Worm (Caenorhabditis elegans): Measurements from ENCODE around the gene C54E4.4.

The C54E4.4 gene

DNA sequence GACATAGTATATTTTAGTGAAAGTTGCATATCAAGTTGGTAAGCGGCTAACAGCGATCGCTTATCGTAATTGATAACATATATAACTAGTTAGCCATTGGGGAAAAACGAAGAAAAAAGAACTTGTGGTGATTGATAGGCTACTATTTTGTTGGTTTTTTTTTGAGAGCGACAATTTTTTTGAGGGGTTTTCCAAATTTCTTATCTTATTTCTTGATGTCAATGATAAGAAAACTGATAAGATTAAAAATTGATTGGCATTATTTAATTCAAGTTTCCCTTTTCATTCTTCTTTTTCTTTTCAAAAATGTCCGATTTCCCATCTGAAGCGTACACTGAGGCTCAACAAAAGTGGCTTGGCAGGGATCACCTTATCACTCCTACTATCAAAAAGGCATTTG lies 37.7 kb downstream of the C54E4.4 start, which contains the start of gene prmt-6:
prmt-6 (plus strand) TSS at position 252 of the 400 bp plus-strand sequence.
- no peak for TF ChIP-seq Y22D7AL.16 (tag; optimal IDR thresholded peaks at IDR 0.05)
- peak; percentile 80 for TF ChIP-seq elt-2 (tag; optimal IDR thresholded peaks at IDR 0.05)

DNA sequence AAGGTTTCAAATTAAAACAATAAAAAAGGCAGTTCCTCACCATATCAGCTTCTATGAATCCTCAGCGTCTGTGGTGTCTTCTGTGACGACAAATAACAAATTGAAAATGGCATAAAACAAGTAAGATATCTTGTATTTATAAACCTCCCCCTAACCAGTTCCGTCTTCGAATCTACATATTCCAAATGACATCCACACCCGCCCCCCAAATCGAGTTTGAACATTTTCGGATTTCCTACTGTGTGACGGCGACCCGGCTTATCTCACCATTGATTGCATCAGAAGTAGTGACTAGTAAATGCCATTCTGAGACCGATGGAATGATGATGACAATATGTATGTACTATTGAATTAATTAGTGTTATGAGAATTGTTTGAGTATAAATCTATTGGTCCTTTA lies 39.7 kb downstream of the C54E4.4 start, which contains the start of gene grl-20:
grl-20 (minus strand) TSS at position 101 of the 400 bp plus-strand sequence.
- TF ChIP-seq ceh-48 (tag; optimal IDR thresholded peaks at IDR 0.05) = no peak
- TF ChIP-seq unc-86 (tag; optimal IDR thresholded peaks at IDR 0.05) = no peak
- no peak for TF ChIP-seq pha-4 (tag; optimal IDR thresholded peaks at IDR 0.05)
- no peak for TF ChIP-seq pha-2 (tag; optimal IDR thresholded peaks at IDR 0.05)

DNA sequence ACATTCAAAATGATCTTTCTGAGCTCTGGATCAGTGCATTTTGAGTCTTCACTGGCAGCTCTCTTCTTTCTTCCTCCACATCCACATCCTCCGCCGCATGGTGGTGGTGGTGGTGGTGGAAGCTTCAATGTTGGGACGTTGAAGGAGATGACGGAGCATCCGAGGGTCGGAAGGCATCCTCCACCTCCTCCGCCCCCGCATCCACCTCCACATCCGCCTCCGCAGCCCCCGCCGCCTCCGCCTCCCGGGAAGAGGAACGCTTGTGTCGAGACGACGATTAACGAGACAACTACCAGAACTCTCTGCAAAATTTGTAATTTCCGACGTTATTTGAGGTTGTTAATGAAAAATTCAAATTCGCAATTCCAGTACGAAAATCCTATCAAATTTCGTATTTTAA lies 41.0 kb downstream of the C54E4.4 start:
- TF ChIP-seq fkh-10 (GFP tag; optimal IDR thresholded peaks at IDR 0.05) (no peak), F13H6.1 (tag; optimal IDR thresholded peaks at IDR 0.05) (no peak)

DNA sequence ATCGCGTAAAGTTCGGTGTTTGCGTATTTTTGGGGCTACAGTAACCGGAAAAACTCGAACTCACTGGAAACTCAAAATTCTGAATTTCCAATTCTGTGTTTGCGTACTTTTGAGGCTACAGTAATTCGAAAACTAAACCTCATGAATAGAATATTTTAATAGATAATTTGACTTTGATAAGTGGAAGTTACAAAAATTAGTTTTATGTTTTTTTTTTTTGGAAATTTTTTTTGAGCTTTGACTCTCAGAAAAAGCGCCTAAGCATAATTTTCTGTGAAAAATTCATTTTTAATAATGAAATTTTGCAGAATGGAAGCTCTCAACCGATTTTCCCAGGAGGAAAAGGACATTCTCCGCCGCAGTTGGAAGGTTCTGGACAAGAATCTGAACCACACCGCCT lies 45.9 kb downstream of the C54E4.4 start, which contains the start of gene glb-7:
glb-7 (plus strand) TSS at position 301 of the 400 bp plus-strand sequence.
- TF ChIP-seq pha-2 (tag; optimal IDR thresholded peaks at IDR 0.05) (no peak), ceh-24 (tag; optimal IDR thresholded peaks at IDR 0.05) (no peak), pqm-1 (tag; optimal IDR thresholded peaks at IDR 0.05) (no peak)

DNA sequence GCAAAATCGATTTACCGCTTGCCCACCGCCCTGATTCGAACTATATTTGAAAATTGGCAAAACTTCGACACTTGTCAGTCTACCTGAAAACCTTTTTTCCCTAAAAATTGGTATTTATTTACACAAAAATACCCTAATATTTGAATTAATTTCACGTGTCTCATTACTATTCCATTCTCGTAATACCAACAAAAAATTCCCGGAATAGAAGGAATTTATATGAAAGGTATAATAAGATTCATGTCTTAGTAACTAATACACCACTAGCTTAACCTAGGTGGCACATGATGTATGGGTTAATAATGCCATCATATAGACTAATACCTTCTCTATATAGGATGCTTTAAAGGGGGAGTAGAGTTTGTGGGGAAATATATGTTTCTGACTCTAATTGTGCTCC lies 51.1 kb downstream of the C54E4.4 start:
- TF ChIP-seq eyg-1 (tag; optimal IDR thresholded peaks at IDR 0.05) (no peak), lin-11 (tag; optimal IDR thresholded peaks at IDR 0.05) (no peak), pha-2 (tag; optimal IDR thresholded peaks at IDR 0.05) (no peak), unc-55 (GFP tag; optimal IDR thresholded peaks at IDR 0.05) (no peak), sox-2 (GFP tag; IDR thresholded peaks at IDR 0.05) (no peak), odd-2 (tag; optimal IDR thresholded peaks at IDR 0.05) (no peak), ceh-34 (tag; optimal IDR thresholded peaks at IDR 0.05) (no peak), hlh-6 (tag; optimal IDR thresholded peaks at IDR 0.05) (no peak), ahr-1 (tag; optimal IDR thresholded peaks at IDR 0.05) (no peak), unc-86 (tag; optimal IDR thresholded peaks at IDR 0.05) (no peak), ceh-22 (tag; optimal IDR thresholded peaks at IDR 0.05) (no peak), gmeb-2 (tag; optimal IDR thresholded peaks at IDR 0.05) (no peak), hlh-15 (tag; optimal IDR thresholded peaks at IDR 0.05) (no peak), ztf-16 (tag; optimal IDR thresholded peaks at IDR 0.05) (no peak), pax-1 (tag; optimal IDR thresholded peaks at IDR 0.05) (no peak), pat-9 (tag; optimal IDR thresholded peaks at IDR 0.05) (no peak), zip-5 (tag; optimal IDR thresholded peaks at IDR 0.05) (no peak)

- no peak for TF ChIP-seq hlh-8 (tag; optimal IDR thresholded peaks at IDR 0.05)
Observed at ce11 chrIV:2114337-2114736, 54.1 kb downstream of the C54E4.4 start, which contains the start of gene xbx-4. Gene xbx-4, plus strand, starts transcription at chrIV:2114637.

ce11 chrIV:2113362-2114056 lies 54.9 kb downstream of the C54E4.4 start, which contains the start of gene C23H5.8:
Gene C23H5.8, minus strand, starts transcription at chrIV:2113412.
- TF ChIP-seq zip-5 (tag; optimal IDR thresholded peaks at IDR 0.05) = no peak
- TF ChIP-seq mec-3 (tag; optimal IDR thresholded peaks at IDR 0.05; ENCODE audit: borderline replicate concordance) = no peak
- no peak for TF ChIP-seq C38D4.7 (GFP tag; optimal IDR thresholded peaks at IDR 0.05)
- TF ChIP-seq elt-2 (tag; optimal IDR thresholded peaks at IDR 0.05) = peak; percentile 50

Measured in whole organism, late embryonic.